Fruit fly (Drosophila melanogaster): Measurements from ENCODE around the gene CG3708.

DNA sequence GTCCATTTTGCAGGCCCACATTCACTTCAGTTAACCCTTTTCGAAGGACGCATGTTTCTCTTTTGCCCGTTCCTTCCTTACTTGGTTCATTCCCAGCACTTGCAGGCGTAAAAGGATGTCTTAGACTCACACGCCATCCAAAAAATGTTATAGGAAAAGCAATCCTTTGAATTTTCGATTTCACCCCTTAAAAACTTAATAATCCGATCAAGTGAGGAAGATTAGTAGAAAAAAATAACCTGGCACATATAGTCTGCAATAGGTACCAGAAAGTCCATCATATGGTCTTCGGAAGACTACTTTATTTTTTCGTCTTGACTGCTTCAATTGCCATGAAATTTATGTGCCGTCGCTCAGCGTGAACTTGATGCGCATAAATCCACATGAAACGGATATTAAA is 8.5 kb downstream of the CG3708 start:
- TF ChIP-seq H2.0 (GFP tag; IDR thresholded peaks at IDR 0.05) (no peak), usp (GFP tag; optimal IDR thresholded peaks at IDR 0.05) (no peak), CG14667 (GFP tag; IDR thresholded peaks at IDR 0.05) (no peak), Sox100B (GFP tag; optimal IDR thresholded peaks at IDR 0.05) (no peak), dpn (GFP tag; optimal IDR thresholded peaks at IDR 0.05) (no peak), maf-S (GFP tag; optimal IDR thresholded peaks at IDR 0.05) (no peak), grn (GFP tag; optimal IDR thresholded peaks at IDR 0.05) (no peak), Hsf (GFP tag; optimal IDR thresholded peaks at IDR 0.05) (no peak), CG6683 (GFP tag; optimal IDR thresholded peaks at IDR 0.05) (no peak), CG11085 (GFP tag; IDR thresholded peaks at IDR 0.05) (no peak), ham (GFP tag; IDR thresholded peaks at IDR 0.05) (no peak)
